Worm (Caenorhabditis elegans) whole organism, L2 larva: ENCODE data around the gene F11A5.18.

ENCODE experiments used
- alr-1 ChIP-seq: fragments of 150-350 bp; optimal IDR thresholded peaks from 2 replicates; lab custom pipeline; 2014; ENCODE audit warnings: missing biosample characterization, missing genetic modification characterization
- aly-2 ChIP-seq: fragments of 150-350 bp; optimal IDR thresholded peaks from 2 replicates; lab custom pipeline; 2014; ENCODE audit warnings: missing biosample characterization, missing genetic modification characterization
- crh-2 ChIP-seq: sonication (generic microtip); optimal IDR thresholded peaks from 2 replicates; lab custom pipeline; 2017; ENCODE audit warnings: missing biosample characterization, missing genetic modification characterization
- lin-13 ChIP-seq: fragments of 150-350 bp; optimal IDR thresholded peaks from 2 replicates; lab custom pipeline; 2014; ENCODE audit warnings: missing biosample characterization, missing genetic modification reagents, missing genetic modification characterization
- lin-39 ChIP-seq: fragments of 150-350 bp; optimal IDR thresholded peaks from 2 replicates; lab custom pipeline; 2014; ENCODE audit warnings: missing biosample characterization, missing genetic modification reagents, missing genetic modification characterization
- mab-5 ChIP-seq: fragments of 150-350 bp; optimal IDR thresholded peaks from 2 replicates; lab custom pipeline; 2014; ENCODE audit warnings: missing biosample characterization, missing genetic modification characterization
- nhr-237 ChIP-seq: fragments of 150-350 bp; optimal IDR thresholded peaks from 2 replicates; lab custom pipeline; 2014; ENCODE audit warnings: missing biosample characterization, missing genetic modification characterization
- nhr-6 ChIP-seq: fragments of 150-350 bp; optimal IDR thresholded peaks from 2 replicates; lab custom pipeline; 2014; ENCODE audit warnings: missing biosample characterization, missing genetic modification characterization
- snpc-4 ChIP-seq: fragments of 150-350 bp; optimal IDR thresholded peaks from 2 replicates; lab custom pipeline; 2014; ENCODE audit warnings: missing biosample characterization, missing genetic modification characterization
- unc-39 ChIP-seq: fragments of 150-350 bp; optimal IDR thresholded peaks from 2 replicates; lab custom pipeline; 2014; ENCODE audit warnings: missing biosample characterization, missing genetic modification characterization
- unc-55 ChIP-seq: fragments of 150-350 bp; sonication (generic microtip); optimal IDR thresholded peaks from 3 replicates; lab custom pipeline; 2014; ENCODE audit warnings: missing biosample characterization, missing genetic modification reagents, missing genetic modification characterization
- ztf-11 ChIP-seq: sonication (generic microtip); optimal IDR thresholded peaks from 2 replicates; lab custom pipeline; 2017; ENCODE audit warnings: missing biosample characterization, missing genetic modification characterization

ce11 chrV:16158391-16158790 lies 44.3 kb upstream of the F11A5.18 start, which contains the start of gene str-99:
- TF ChIP-seq snpc-4 (tag; lab: Kevin White, UChicago): no peak
- no peak for TF ChIP-seq unc-55 (GFP tag; lab: Kevin White, UChicago)
- TF ChIP-seq crh-2 (tag; lab: Kevin White, UChicago): no peak
- TF ChIP-seq lin-13: no peak
- no peak for TF ChIP-seq ztf-11 (tag; lab: Kevin White, UChicago)
- TF ChIP-seq nhr-6 (tag; lab: Kevin White, UChicago): no peak
- TF ChIP-seq aly-2: no peak
- no peak for TF ChIP-seq alr-1 (tag; lab: Kevin White, UChicago)
- no peak for TF ChIP-seq unc-39
- no peak for TF ChIP-seq mab-5
- TF ChIP-seq nhr-237: no peak
- TF ChIP-seq lin-39: no peak
